Worm (Caenorhabditis elegans): ENCODE results near the gene ceph-41.

- no peak for TF ChIP-seq unc-62 (GFP tag; optimal IDR thresholded peaks at IDR 0.05)
- no peak for TF ChIP-seq efl-1 (optimal IDR thresholded peaks at IDR 0.05)
- no peak for TF ChIP-seq efl-1 (GFP tag; optimal IDR thresholded peaks at IDR 0.05 in 1 of 2)
- TF ChIP-seq nhr-77 (tag; optimal IDR thresholded peaks at IDR 0.05) = no peak
- no peak for TF ChIP-seq unc-86 (tag; optimal IDR thresholded peaks at IDR 0.05)
- no peak for TF ChIP-seq fkh-10 (GFP tag; optimal IDR thresholded peaks at IDR 0.05)
- TF ChIP-seq dsc-1 (tag; optimal IDR thresholded peaks at IDR 0.05) = no peak
- TF ChIP-seq nhr-76 (tag; optimal IDR thresholded peaks at IDR 0.05) = no peak
- TF ChIP-seq ces-1 (GFP tag; optimal IDR thresholded peaks at IDR 0.05) = no peak
- TF ChIP-seq C16A3.4 (tag; optimal IDR thresholded peaks at IDR 0.05) = no peak
- TF ChIP-seq ceh-82 (tag; optimal IDR thresholded peaks at IDR 0.05) = no peak
- TF ChIP-seq elt-3 (tag; optimal IDR thresholded peaks at IDR 0.05) = no peak
- no peak for TF ChIP-seq lsy-2 (tag; optimal IDR thresholded peaks at IDR 0.05)
- no peak for TF ChIP-seq zag-1 (tag; optimal IDR thresholded peaks at IDR 0.05)
- no peak for TF ChIP-seq nhr-90 (tag; optimal IDR thresholded peaks at IDR 0.05; ENCODE audit: poor library complexity)
Observed at ce11 chrIV:8159087-8159486, 32.1 kb downstream of the ceph-41 start, which contains the start of gene faah-1.

Data from whole organism, L1 larva.